Worm (Caenorhabditis elegans): ENCODE data around the gene acl-12.

The acl-12 gene

ce11 chrX:7416082-7416481, 26.3 kb downstream of the acl-12 start, which contains the start of gene C10A4.1:
C10A4.1 (plus strand) TSS chrX:7416382.
- TF ChIP-seq sea-2 (GFP tag; optimal IDR thresholded peaks at IDR 0.05) (no peak), mdl-1 (tag; optimal IDR thresholded peaks at IDR 0.05) (no peak), unc-62 (GFP tag; optimal IDR thresholded peaks at IDR 0.05) (no peak), daf-12 (tag; optimal IDR thresholded peaks at IDR 0.05) (no peak), nhr-237 (tag; optimal IDR thresholded peaks at IDR 0.05) (no peak), ztf-4 (tag; optimal IDR thresholded peaks at IDR 0.05) (no peak), lsy-12 (tag; optimal IDR thresholded peaks at IDR 0.05) (no peak), nhr-43 (tag; optimal IDR thresholded peaks at IDR 0.05; ENCODE audit: poor library complexity, severe bottlenecking) (no peak), ceh-16 (tag; optimal IDR thresholded peaks at IDR 0.05) (no peak), pha-4 (tag; optimal IDR thresholded peaks at IDR 0.05) (no peak), ceh-82 (tag; optimal IDR thresholded peaks at IDR 0.05) (no peak), nhr-23 (tag; optimal IDR thresholded peaks at IDR 0.05) (no peak), elt-2 (tag; optimal IDR thresholded peaks at IDR 0.05) (no peak), egl-27 (tag; optimal IDR thresholded peaks at IDR 0.05) (no peak), skn-1 (tag; optimal IDR thresholded peaks at IDR 0.05) (no peak)

- TF ChIP-seq nhr-23 (tag; optimal IDR thresholded peaks at IDR 0.05): no peak
- TF ChIP-seq R02D3.7 (tag; optimal IDR thresholded peaks at IDR 0.05): no peak
- TF ChIP-seq nhr-67 (tag; optimal IDR thresholded peaks at IDR 0.05): no peak
- no peak for TF ChIP-seq fos-1 (tag; optimal IDR thresholded peaks at IDR 0.05)
- TF ChIP-seq nfya-1 (tag; optimal IDR thresholded peaks at IDR 0.05; ENCODE audit: insufficient read depth): no peak
These were observed 27.0 kb downstream of the acl-12 start, which contains the start of gene C10A4.7 for ce11 chrX:7415420-7415819. C10A4.7 (minus strand) TSS chrX:7415520.

ce11 chrX:7409935-7410334, 32.4 kb downstream of the acl-12 start, which contains the start of gene C10A4.2:
C10A4.2 (plus strand) TSS chrX:7410235.
- TF ChIP-seq nhr-23 (tag; optimal IDR thresholded peaks at IDR 0.05) (no peak), unc-62 (GFP tag; optimal IDR thresholded peaks at IDR 0.05) (no peak), egl-5 (tag; optimal IDR thresholded peaks at IDR 0.05) (no peak), elt-2 (tag; optimal IDR thresholded peaks at IDR 0.05) (no peak), aly-2 (tag; optimal IDR thresholded peaks at IDR 0.05) (no peak), unc-39 (tag; optimal IDR thresholded peaks at IDR 0.05) (no peak), lsy-12 (tag; optimal IDR thresholded peaks at IDR 0.05) (no peak)

- TF ChIP-seq nhr-77 (tag; optimal IDR thresholded peaks at IDR 0.05): no peak
These were observed 33.3 kb downstream of the acl-12 start for ce11 chrX:7409030-7409429.

ce11 chrX:7407749-7408148, 34.6 kb downstream of the acl-12 start:
- TF ChIP-seq hmg-11 (tag; optimal IDR thresholded peaks at IDR 0.05): no peak
- TF ChIP-seq fkh-10 (GFP tag; optimal IDR thresholded peaks at IDR 0.05): no peak
- TF ChIP-seq ztf-4 (tag; optimal IDR thresholded peaks at IDR 0.05): no peak
- no peak for TF ChIP-seq tbx-2 (tag; optimal IDR thresholded peaks at IDR 0.05)
- TF ChIP-seq ZK546.5 (tag; optimal IDR thresholded peaks at IDR 0.05): no peak
- TF ChIP-seq nhr-23 (tag; optimal IDR thresholded peaks at IDR 0.05): no peak

- no peak for TF ChIP-seq sea-2 (GFP tag; optimal IDR thresholded peaks at IDR 0.05)
- no peak for TF ChIP-seq nhr-76 (tag; optimal IDR thresholded peaks at IDR 0.05)
- no peak for TF ChIP-seq fkh-10 (GFP tag; optimal IDR thresholded peaks at IDR 0.05)
- no peak for TF ChIP-seq egl-27 (tag; optimal IDR thresholded peaks at IDR 0.05)
- TF ChIP-seq aly-2 (tag; optimal IDR thresholded peaks at IDR 0.05): no peak
- TF ChIP-seq zag-1 (tag; optimal IDR thresholded peaks at IDR 0.05): no peak
- TF ChIP-seq hmg-11 (tag; optimal IDR thresholded peaks at IDR 0.05): no peak
- TF ChIP-seq nhr-28 (tag; optimal IDR thresholded peaks at IDR 0.05): no peak
- TF ChIP-seq elt-1 (tag; optimal IDR thresholded peaks at IDR 0.05): no peak
- TF ChIP-seq unc-39 (tag; optimal IDR thresholded peaks at IDR 0.05): no peak
- no peak for TF ChIP-seq ama-1 (optimal IDR thresholded peaks at IDR 0.05)
- no peak for TF ChIP-seq ZK546.5 (tag; optimal IDR thresholded peaks at IDR 0.05)
- no peak for TF ChIP-seq nhr-237 (tag; optimal IDR thresholded peaks at IDR 0.05)
- TF ChIP-seq ztf-4 (tag; optimal IDR thresholded peaks at IDR 0.05): no peak
- TF ChIP-seq lin-39 (tag; optimal IDR thresholded peaks at IDR 0.05): no peak
- TF ChIP-seq ceh-9 (tag; optimal IDR thresholded peaks at IDR 0.05): no peak
These were observed 37.0 kb downstream of the acl-12 start, which contains the start of gene C10A4.3 for ce11 chrX:7405393-7405792. C10A4.3 (plus strand) TSS chrX:7405693.
